Fruit fly (Drosophila melanogaster) Kc167 (cell line): Measurements from ENCODE around the gene CG7011.

ENCODE experiments used
- Myc ChIP-seq: fragments of >200 bp; optimal IDR thresholded peaks from 2 replicates; lab custom pipeline; 2017; ENCODE audit warnings: missing external identifiers
- Sin3A ChIP-seq: fragments of >200 bp; optimal IDR thresholded peaks from 2 replicates; lab custom pipeline; 2018; ENCODE audit warnings: missing external identifiers
- h ChIP-seq: fragments of >200 bp; optimal IDR thresholded peaks from 3 replicates; lab custom pipeline; 2018; ENCODE audit warnings: missing external identifiers
- insv ChIP-seq: fragments of >200 bp; optimal IDR thresholded peaks from 3 replicates; lab custom pipeline; 2018; ENCODE audit warnings: missing external identifiers
- psq ChIP-seq: fragments of >200 bp; optimal IDR thresholded peaks from 2 replicates; lab custom pipeline; 2017; ENCODE audit warnings: missing external identifiers
- ttk ChIP-seq: sonication (Bioruptor generic); optimal IDR thresholded peaks from 2 replicates; lab custom pipeline; 2017; ENCODE audit warnings: missing external identifiers

DNA sequence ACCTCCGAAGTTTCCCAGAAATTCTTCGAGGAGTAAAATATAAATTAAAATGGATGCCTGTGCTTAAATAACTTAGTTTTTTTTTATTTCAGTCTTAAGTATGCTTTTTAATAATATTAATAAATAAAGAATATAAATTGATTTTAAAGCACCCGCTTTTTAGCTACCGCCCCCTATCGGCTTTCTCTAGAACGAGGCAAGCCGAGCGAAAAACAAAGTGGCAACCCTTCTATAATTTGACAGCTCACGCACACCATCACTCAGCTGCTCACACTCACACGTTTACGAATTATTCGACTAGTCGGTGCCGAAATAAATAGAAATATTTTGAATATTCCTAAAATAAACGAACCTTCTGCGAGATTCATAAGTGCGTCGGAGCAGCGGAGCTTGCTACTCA is 1.9 kb downstream of the CG7011 start, which contains the start of gene CG6878:
- TF ChIP-seq psq, result no peak
- no peak for TF ChIP-seq h
- no peak for TF ChIP-seq Myc (lab: Kevin White, UChicago)
- no peak for TF ChIP-seq Sin3A (lab: Kevin White, UChicago)
- no peak for TF ChIP-seq insv (lab: Kevin White, UChicago)
- TF ChIP-seq ttk (lab: Kevin White, UChicago), result no peak
